Worm (Caenorhabditis elegans) whole organism, L4 larva: ENCODE results near the gene F16B12.6.

Experiments
- D1046.2 ChIP-seq: fragments of 200-800 bp; sonication (Bioruptor generic); IDR thresholded peaks from 2 replicates; pipeline ENCODE4 v1.3.6; 2022; ENCODE audit warnings: missing genetic modification characterization, missing compliant biosample characterization
- F44E2.7 ChIP-seq: fragments of 200-800 bp; sonication (Bioruptor generic); IDR thresholded peaks from 2 replicates; pipeline ENCODE4 v2.1.2; 2022; ENCODE audit warnings: missing genetic modification characterization, missing compliant biosample characterization
- F49E8.2 ChIP-seq: sonication (generic microtip); optimal IDR thresholded peaks from 2 replicates; lab custom pipeline; 2016; ENCODE audit warnings: missing compliant biosample characterization, mild to moderate bottlenecking, missing genetic modification characterization, borderline replicate concordance
- Y5F2A.4 ChIP-seq: fragments of 200-800 bp; sonication (Bioruptor generic); optimal IDR thresholded peaks from 2 replicates; lab custom pipeline; 2018; ENCODE audit warnings: mild to moderate bottlenecking, missing genetic modification characterization, missing compliant biosample characterization
- Y75B8A.6 ChIP-seq: fragments of 200-800 bp; sonication (Bioruptor generic); IDR thresholded peaks from 2 replicates; pipeline ENCODE4 v1.3.6; 2022; ENCODE audit warnings: missing genetic modification reagents, missing genetic modification characterization, missing compliant biosample characterization
- aha-1 ChIP-seq: fragments of 150-350 bp; peaks from one replicate; lab custom pipeline; 2014; ENCODE audit warnings: missing biosample characterization, missing genetic modification characterization
- aly-2 ChIP-seq: sonication (generic microtip); optimal IDR thresholded peaks from 2 replicates; lab custom pipeline; 2018; ENCODE audit warnings: missing biosample characterization, missing genetic modification characterization
- arid-1 ChIP-seq: fragments of 200-800 bp; sonication (Bioruptor generic); conservative IDR thresholded peaks from 2 replicates; pipeline ENCODE4 v1.3.6; 2022; ENCODE audit warnings: missing genetic modification reagents, missing genetic modification characterization, missing compliant biosample characterization
- attf-4 ChIP-seq: sonication (generic microtip); optimal IDR thresholded peaks from 3 replicates; lab custom pipeline; 2017; ENCODE audit warnings: missing biosample characterization, missing genetic modification characterization
- ceh-44 ChIP-seq: fragments of 200-800 bp; sonication (Bioruptor generic); IDR thresholded peaks from 2 replicates; pipeline ENCODE4 v1.3.6; 2022; ENCODE audit warnings: missing genetic modification reagents, missing genetic modification characterization, missing compliant biosample characterization
- cey-2 ChIP-seq: sonication (generic microtip); optimal IDR thresholded peaks from 3 replicates; lab custom pipeline; 2017; ENCODE audit warnings: missing genetic modification characterization, mild to moderate bottlenecking, missing compliant biosample characterization, antibody characterized with exemption, borderline replicate concordance; ENCODE audit not compliant: insufficient read depth
- ctbp-1 ChIP-seq: fragments of 200-800 bp; sonication (Bioruptor generic); IDR thresholded peaks from 2 replicates; pipeline ENCODE4 v1.3.6; 2022; ENCODE audit warnings: missing genetic modification reagents, missing genetic modification characterization, missing compliant biosample characterization
- daf-16 ChIP-seq, 3 experiments: sonication (generic microtip); optimal IDR thresholded peaks; 2 replicates each; lab custom pipeline; 2016 to 2017; ENCODE audit warnings: missing genetic modification characterization in 3 of 3, missing genetic modification reagents in 3 of 3, mild to moderate bottlenecking in 2 of 3, missing compliant biosample characterization in 2 of 3, missing biosample characterization in 1 of 3, moderate library complexity in 1 of 3
- daf-8 ChIP-seq: fragments of 200-800 bp; sonication (Bioruptor generic); IDR thresholded peaks from 2 replicates; pipeline ENCODE4 v1.3.6; 2022; ENCODE audit warnings: missing genetic modification characterization, missing compliant biosample characterization
- fkh-10 ChIP-seq: fragments of 150-350 bp; optimal IDR thresholded peaks from 2 replicates; lab custom pipeline; 2014; ENCODE audit warnings: missing biosample characterization, missing genetic modification reagents, missing genetic modification characterization
- hif-1 ChIP-seq, 2 experiments: sonication (generic microtip); optimal IDR thresholded peaks; 2 replicates each; lab custom pipeline; 2016 to 2017; ENCODE audit warnings: missing compliant biosample characterization in 2 of 2, missing genetic modification characterization in 2 of 2, missing genetic modification reagents in 2 of 2, missing genotype in 2 of 2, mild to moderate bottlenecking in 1 of 2
- hlh-11 ChIP-seq: fragments of 200-800 bp; sonication (Bioruptor generic); optimal IDR thresholded peaks from 2 replicates; lab custom pipeline; 2018; ENCODE audit warnings: mild to moderate bottlenecking, missing genetic modification characterization, missing compliant biosample characterization
- lim-7 ChIP-seq: fragments of 200-800 bp; sonication (Bioruptor generic); IDR thresholded peaks from 2 replicates; pipeline ENCODE4 v1.3.6; 2022; ENCODE audit warnings: missing genetic modification characterization, missing compliant biosample characterization
- lin-15B ChIP-seq: fragments of 150-350 bp; sonication (generic microtip); optimal IDR thresholded peaks from 3 replicates; lab custom pipeline; 2014; ENCODE audit warnings: missing biosample characterization, missing genetic modification characterization
- lin-39 ChIP-seq: fragments of 150-350 bp; optimal IDR thresholded peaks from 2 replicates; lab custom pipeline; 2014; ENCODE audit warnings: missing biosample characterization, missing genetic modification reagents, missing genetic modification characterization
- lir-3 ChIP-seq: sonication (generic microtip); optimal IDR thresholded peaks from 2 replicates; lab custom pipeline; 2016; ENCODE audit warnings: mild to moderate bottlenecking, missing genetic modification characterization, missing compliant biosample characterization
- mes-2 ChIP-seq: sonication (generic microtip); optimal IDR thresholded peaks from 2 replicates; lab custom pipeline; 2016; ENCODE audit warnings: missing genotype, mild to moderate bottlenecking, missing genetic modification characterization, missing compliant biosample characterization; ENCODE audit not compliant: poor library complexity, severe bottlenecking
- mxl-2 ChIP-seq: fragments of 200-800 bp; sonication (Bioruptor generic); conservative IDR thresholded peaks from 2 replicates; pipeline ENCODE4 v1.3.6; 2022; ENCODE audit warnings: missing genetic modification reagents, missing genetic modification characterization, missing compliant biosample characterization
- mxl-3 ChIP-seq: fragments of 200-800 bp; sonication (Bioruptor generic); optimal IDR thresholded peaks from 2 replicates; lab custom pipeline; 2018; ENCODE audit warnings: mild to moderate bottlenecking, missing genetic modification characterization, missing compliant biosample characterization
- nhr-237 ChIP-seq: sonication (generic microtip); optimal IDR thresholded peaks from 2 replicates; lab custom pipeline; 2017; ENCODE audit warnings: missing biosample characterization, missing genetic modification characterization
- nhr-25 ChIP-seq: sonication (generic microtip); optimal IDR thresholded peaks from 2 replicates; lab custom pipeline; 2017; ENCODE audit warnings: missing genetic modification characterization, mild to moderate bottlenecking, missing compliant biosample characterization, antibody characterized with exemption, moderate library complexity, borderline replicate concordance; ENCODE audit not compliant: insufficient read depth
- nhr-6 ChIP-seq: fragments of 150-350 bp; optimal IDR thresholded peaks from 2 replicates; lab custom pipeline; 2014; ENCODE audit warnings: missing biosample characterization, missing genetic modification characterization
- nhr-77 ChIP-seq: fragments of 150-350 bp; optimal IDR thresholded peaks from 2 replicates; lab custom pipeline; 2014; ENCODE audit warnings: missing biosample characterization, missing genetic modification characterization
- rbr-2 ChIP-seq: sonication (generic microtip); optimal IDR thresholded peaks from 2 replicates; lab custom pipeline; 2016; ENCODE audit warnings: missing genotype, missing genetic modification characterization, missing compliant biosample characterization
- tag-97 ChIP-seq: fragments of 200-800 bp; sonication (Bioruptor generic); IDR thresholded peaks from 2 replicates; pipeline ENCODE4 v1.3.6; 2022; ENCODE audit warnings: missing genetic modification characterization, missing compliant biosample characterization
- unc-62 ChIP-seq, 3 experiments: fragments of 150-350 bp in 1 of 3; sonication (generic microtip); optimal IDR thresholded peaks in 2 of 3; peaks in 1 of 3; 1 replicate in 1 of 3; 2 replicates in 2 of 3; lab custom pipeline; 2014 to 2017; ENCODE audit warnings: missing biosample characterization in 3 of 3, missing genetic modification characterization in 3 of 3, missing genetic modification reagents in 3 of 3, missing genotype in 1 of 3
- zip-2 ChIP-seq: fragments of 150-350 bp; optimal IDR thresholded peaks from 2 replicates; lab custom pipeline; 2014; ENCODE audit warnings: missing biosample characterization, missing genetic modification characterization
- ztf-7 ChIP-seq: fragments of 150-350 bp; optimal IDR thresholded peaks from 2 replicates; lab custom pipeline; 2014; ENCODE audit warnings: missing biosample characterization, missing genetic modification characterization

Gene F16B12.6

ce11 chrX:14127291-14127922 is 25.3 kb downstream of the F16B12.6 start, which contains the start of gene F28H6.4 (continued):
- TF ChIP-seq lir-3 (no peak), ctbp-1 (GFP tag; lab: Robert Waterston, UW) (no peak), D1046.2 (GFP tag; lab: Robert Waterston, UW) (no peak), nhr-25 (tag; lab: Kevin White, UChicago) (no peak), hlh-11 (peak; percentile 51), zip-2 (tag; lab: Kevin White, UChicago) (no peak), Y5F2A.4 (GFP tag; lab: Kevin White, UChicago) (no peak), lin-15B (tag; lab: Kevin White, UChicago) (no peak), lin-39 (no peak), nhr-237 (tag; lab: Kevin White, UChicago) (no peak), daf-16 (GFP tag; optimal IDR thresholded peaks at IDR 0.05; lab: Kevin White, UChicago) (no peak), daf-16 (tag; optimal IDR thresholded peaks at IDR 0.05; lab: Kevin White, UChicago) (peak; percentile 16), lim-7 (GFP tag; lab: Robert Waterston, UW) (no peak), cey-2 (tag; lab: Kevin White, UChicago) (no peak), F49E8.2 (tag; lab: Kevin White, UChicago) (no peak), Y75B8A.6 (GFP tag; lab: Robert Waterston, UW) (no peak), nhr-77 (tag; lab: Kevin White, UChicago) (no peak), nhr-6 (tag; lab: Kevin White, UChicago) (peak; percentile 4), fkh-10 (GFP tag; lab: Kevin White, UChicago) (no peak), ceh-44 (no peak), F44E2.7 (GFP tag; lab: Robert Waterston, UW) (no peak), mxl-3 (GFP tag; lab: Kevin White, UChicago) (peak; percentile 17), rbr-2 (tag; lab: Kevin White, UChicago) (peak; percentile 4), attf-4 (tag; lab: Kevin White, UChicago) (no peak), mxl-2 (GFP tag; lab: Robert Waterston, UW) (no peak), ztf-7 (tag; lab: Kevin White, UChicago) (no peak)

- TF ChIP-seq daf-8 (GFP tag; lab: Robert Waterston, UW) = no peak
- no peak for TF ChIP-seq hif-1 (tag; optimal IDR thresholded peaks at IDR 0.05; lab: Kevin White, UChicago)
- TF ChIP-seq arid-1 (GFP tag; lab: Robert Waterston, UW) = no peak
- no peak for TF ChIP-seq mes-2
- peak; percentile 90 for TF ChIP-seq aha-1 (tag; lab: Kevin White, UChicago)
- no peak for TF ChIP-seq nhr-77 (tag; lab: Kevin White, UChicago)
- no peak for TF ChIP-seq tag-97 (GFP tag; lab: Robert Waterston, UW)
These were observed 29.4 kb downstream of the F16B12.6 start for ce11 chrX:14131476-14131875.

- TF ChIP-seq mxl-2 (GFP tag; lab: Robert Waterston, UW) = no peak
- peak in 1 of 2 experiments; percentile 62 for TF ChIP-seq unc-62 (GFP tag; optimal IDR thresholded peaks at IDR 0.05 in 1 of 2; lab: Kevin White, UChicago)
- TF ChIP-seq unc-62 (tag; optimal IDR thresholded peaks at IDR 0.05; lab: Kevin White, UChicago) = no peak
These were observed 30.6 kb downstream of the F16B12.6 start for ce11 chrX:14132677-14133076.

ce11 chrX:14134244-14134643 is 32.1 kb downstream of the F16B12.6 start, which contains the start of gene F28H6.8:
Gene F28H6.8 (minus strand): TSS chrX:14134344.
- TF ChIP-seq aly-2 (tag; lab: Kevin White, UChicago) (no peak), unc-62 (GFP tag; optimal IDR thresholded peaks at IDR 0.05 in 1 of 2; lab: Kevin White, UChicago) (peak in 1 of 2 experiments; percentile 71), unc-62 (tag; optimal IDR thresholded peaks at IDR 0.05; lab: Kevin White, UChicago) (no peak)
